Fruit fly (Drosophila melanogaster) whole organism, embryonic: ENCODE measurements around the gene CG12118.

Source experiments
- Awh ChIP-seq: fragments of 200-800 bp; sonication (Bioruptor generic); IDR thresholded peaks from 2 replicates; pipeline ENCODE4, ENCODE4 v1.3.6; 2022; ENCODE audit warnings: missing biosample characterization, missing genetic modification characterization
- B-H2 ChIP-seq: fragments of 200-800 bp; sonication (Bioruptor generic); optimal IDR thresholded peaks from 2 replicates; lab custom pipeline; 2018; ENCODE audit warnings: missing biosample characterization, mild to moderate bottlenecking, missing genetic modification characterization
- C15 ChIP-seq: fragments of 200-800 bp; sonication (Bioruptor generic); IDR thresholded peaks from 3 replicates; pipeline ENCODE4 v1.3.6; 2022; ENCODE audit warnings: missing biosample characterization, missing genetic modification characterization
- CG11247 ChIP-seq: fragments of 200-800 bp; sonication (Bioruptor generic); IDR thresholded peaks from 2 replicates; pipeline ENCODE4 v1.3.6; 2022; ENCODE audit warnings: missing biosample characterization, missing genetic modification characterization
- CG12155 ChIP-seq: fragments of 200-800 bp; sonication (Bioruptor generic); optimal IDR thresholded peaks from 3 replicates; lab custom pipeline; 2016; ENCODE audit warnings: missing biosample characterization, missing genetic modification characterization
- CG12299 ChIP-seq: fragments of 200-800 bp; sonication (Bioruptor generic); optimal IDR thresholded peaks from 2 replicates; lab custom pipeline; 2018; ENCODE audit warnings: missing biosample characterization, mild to moderate bottlenecking, missing genetic modification characterization
- CG1233 ChIP-seq: fragments of 200-800 bp; sonication (Bioruptor generic); optimal IDR thresholded peaks from 4 replicates; lab custom pipeline; 2018; ENCODE audit warnings: missing biosample characterization, mild to moderate bottlenecking, missing genetic modification characterization
- CG14050 ChIP-seq: fragments of 200-800 bp; sonication (Bioruptor generic); IDR thresholded peaks from 3 replicates; pipeline ENCODE4 v1.3.6; 2022; ENCODE audit warnings: missing biosample characterization, missing genetic modification characterization
- CG16863 ChIP-seq: fragments of 200-800 bp; sonication (Bioruptor generic); optimal IDR thresholded peaks from 3 replicates; lab custom pipeline; 2016; ENCODE audit warnings: missing biosample characterization, missing genetic modification characterization
- CG17361 ChIP-seq: fragments of 200-800 bp; sonication (Bioruptor generic); IDR thresholded peaks from 3 replicates; pipeline ENCODE4 v1.3.6; 2022; ENCODE audit warnings: missing biosample characterization, missing genetic modification characterization
- CG1792 ChIP-seq: fragments of 200-800 bp; sonication (Bioruptor generic); optimal IDR thresholded peaks from 2 replicates; lab custom pipeline; 2016; ENCODE audit warnings: missing biosample characterization, missing genetic modification characterization
- CG18599 ChIP-seq: fragments of 200-800 bp; sonication (Bioruptor generic); optimal IDR thresholded peaks from 3 replicates; lab custom pipeline; 2017; ENCODE audit warnings: missing biosample characterization, missing genetic modification characterization, mild to moderate bottlenecking, moderate library complexity, missing genetic modification reagents
- CG18764 ChIP-seq: fragments of 200-800 bp; sonication (Bioruptor generic); optimal IDR thresholded peaks from 3 replicates; lab custom pipeline; 2016; ENCODE audit warnings: missing biosample characterization, missing genetic modification characterization
- CG6254 ChIP-seq: fragments of 200-800 bp; sonication (Bioruptor generic); optimal IDR thresholded peaks from 3 replicates; lab custom pipeline; 2017; ENCODE audit warnings: mild to moderate bottlenecking, missing biosample characterization, missing genetic modification reagents, missing genetic modification characterization
- CG9727 ChIP-seq: fragments of 200-800 bp; sonication (Bioruptor generic); optimal IDR thresholded peaks from 3 replicates; lab custom pipeline; 2017; ENCODE audit warnings: missing biosample characterization, mild to moderate bottlenecking, missing genetic modification characterization
- CG9817 ChIP-seq: fragments of 200-800 bp; sonication (Bioruptor generic); optimal IDR thresholded peaks from 2 replicates; lab custom pipeline; 2018; ENCODE audit warnings: missing biosample characterization, mild to moderate bottlenecking, missing genetic modification characterization, moderate library complexity
- CG9876 ChIP-seq: fragments of 200-800 bp; sonication (Bioruptor generic); optimal IDR thresholded peaks from 2 replicates; lab custom pipeline; 2016; ENCODE audit warnings: missing biosample characterization, missing genetic modification characterization
- Chrac-16 ChIP-seq: fragments of 200-800 bp; sonication (Bioruptor generic); optimal IDR thresholded peaks from 3 replicates; lab custom pipeline; 2016; ENCODE audit warnings: missing biosample characterization, missing genetic modification characterization
- CkIIα-i1 ChIP-seq: fragments of 200-800 bp; sonication (Bioruptor generic); IDR thresholded peaks from 2 replicates; pipeline ENCODE4 v1.3.6; 2022; ENCODE audit warnings: missing biosample characterization, missing genetic modification characterization
- Dref ChIP-seq: fragments of 200-800 bp; sonication (Bioruptor generic); IDR thresholded peaks from 2 replicates; pipeline ENCODE4 v1.3.6; 2022; ENCODE audit warnings: missing biosample characterization, missing genetic modification characterization
- Drgx ChIP-seq: fragments of 200-800 bp; sonication (Bioruptor generic); IDR thresholded peaks from 2 replicates; pipeline ENCODE4 v1.3.6; 2022; ENCODE audit warnings: missing biosample characterization, missing genetic modification characterization
- Hr51 ChIP-seq, 2 experiments: fragments of 200-800 bp; sonication (Bioruptor generic); optimal IDR thresholded peaks; 2 replicates in 1 of 2; 3 replicates in 1 of 2; lab custom pipeline; 2016 to 2018; ENCODE audit warnings: missing biosample characterization in 2 of 2, missing genetic modification characterization in 2 of 2, mild to moderate bottlenecking in 1 of 2, moderate library complexity in 1 of 2
- Hr78 ChIP-seq, 2 experiments: fragments of 200-800 bp in 1 of 2; fragments of >200 bp in 1 of 2; sonication (Bioruptor generic) in 1 of 2; optimal IDR thresholded peaks; 2 replicates each; lab custom pipeline; 2017 to 2019; ENCODE audit warnings: missing biosample characterization in 2 of 2, missing genetic modification characterization in 2 of 2, mild to moderate bottlenecking in 1 of 2, moderate library complexity in 1 of 2
- Lhr ChIP-seq: fragments of 200-800 bp; sonication (Bioruptor generic); optimal IDR thresholded peaks from 3 replicates; lab custom pipeline; 2017; ENCODE audit warnings: mild to moderate bottlenecking, missing biosample characterization, missing genetic modification reagents, missing genetic modification characterization
- MTF-1 ChIP-seq: fragments of 200-800 bp; sonication (Bioruptor generic); optimal IDR thresholded peaks from 2 replicates; lab custom pipeline; 2018; ENCODE audit warnings: missing biosample characterization, mild to moderate bottlenecking, missing genetic modification characterization, borderline replicate concordance
- Mrtf ChIP-seq: fragments of 200-800 bp; sonication (Bioruptor generic); IDR thresholded peaks from 3 replicates; pipeline ENCODE4 v1.3.6; 2022; ENCODE audit warnings: missing biosample characterization, missing genetic modification characterization
- Poxn ChIP-seq: fragments of 200-800 bp; sonication (Bioruptor generic); IDR thresholded peaks from 2 replicates; pipeline ENCODE4 v1.3.6; 2022; ENCODE audit warnings: missing biosample characterization, missing genetic modification characterization
- Sox100B ChIP-seq: fragments of 200-800 bp; sonication (Bioruptor generic); optimal IDR thresholded peaks from 3 replicates; lab custom pipeline; 2018; ENCODE audit warnings: missing biosample characterization, mild to moderate bottlenecking, missing genetic modification characterization
- Taf1 ChIP-seq: fragments of 200-800 bp; sonication (Bioruptor generic); IDR thresholded peaks from 2 replicates; pipeline ENCODE4 v1.3.6; 2022; ENCODE audit warnings: missing biosample characterization, missing genetic modification characterization
- aop ChIP-seq: fragments of 200-800 bp; sonication (Bioruptor generic); IDR thresholded peaks from 2 replicates; pipeline ENCODE4 v1.3.6; 2022; ENCODE audit warnings: missing biosample characterization, missing genetic modification characterization
- cad ChIP-seq: fragments of >200 bp; optimal IDR thresholded peaks from 2 replicates; lab custom pipeline; 2017; ENCODE audit warnings: missing biosample characterization, missing genetic modification characterization
- cwo ChIP-seq: fragments of 200-800 bp; sonication (Bioruptor generic); optimal IDR thresholded peaks from 3 replicates; lab custom pipeline; 2017; ENCODE audit warnings: missing biosample characterization, missing genetic modification characterization, mild to moderate bottlenecking, moderate library complexity, missing genetic modification reagents
- dpn ChIP-seq, 2 experiments: fragments of 200-800 bp; sonication (Bioruptor generic); optimal IDR thresholded peaks; 3 replicates each; lab custom pipeline; 2016; ENCODE audit warnings: missing biosample characterization in 2 of 2, missing genetic modification characterization in 2 of 2
- gce ChIP-seq: fragments of 200-800 bp; sonication (Bioruptor generic); IDR thresholded peaks from 3 replicates; pipeline ENCODE4 v1.3.6; 2022; ENCODE audit warnings: missing biosample characterization, missing genetic modification characterization
- gcm ChIP-seq: fragments of 200-800 bp; sonication (Bioruptor generic); optimal IDR thresholded peaks from 2 replicates; lab custom pipeline; 2019; ENCODE audit warnings: missing biosample characterization, mild to moderate bottlenecking, missing genetic modification characterization, moderate library complexity
- gem ChIP-seq: fragments of 200-800 bp; sonication (Bioruptor generic); optimal IDR thresholded peaks from 2 replicates; lab custom pipeline; 2019; ENCODE audit warnings: missing biosample characterization, mild to moderate bottlenecking, missing genetic modification characterization, moderate library complexity
- grau ChIP-seq: fragments of 200-800 bp; optimal IDR thresholded peaks from 3 replicates; lab custom pipeline; 2019; ENCODE audit warnings: missing biosample characterization, mild to moderate bottlenecking, missing genetic modification characterization, moderate library complexity
- hkb ChIP-seq, 2 experiments: fragments of 200-800 bp in 1 of 2; fragments of >200 bp in 1 of 2; sonication (Bioruptor generic) in 1 of 2; IDR thresholded peaks in 1 of 2; optimal IDR thresholded peaks in 1 of 2; 2 replicates each; pipeline versions ENCODE4 v1.3.6 to Lab custom; 2017 to 2022; ENCODE audit warnings: missing biosample characterization in 1 of 2, missing genetic modification characterization in 1 of 2
- hth ChIP-seq: fragments of >200 bp; optimal IDR thresholded peaks from 2 replicates; lab custom pipeline; 2017; ENCODE audit warnings: inconsistent platforms
- lola ChIP-seq, 3 experiments: fragments of >200 bp in 2 of 3; fragments of 200-800 bp in 1 of 3; sonication (Bioruptor generic) in 1 of 3; optimal IDR thresholded peaks; 2 replicates each; lab custom pipeline; 2017 to 2019; ENCODE audit warnings: missing biosample characterization in 3 of 3, missing genetic modification characterization in 3 of 3, mild to moderate bottlenecking in 1 of 3, moderate library complexity in 1 of 3
- luna ChIP-seq: fragments of 200-800 bp; sonication (Bioruptor generic); optimal IDR thresholded peaks from 2 replicates; lab custom pipeline; 2016; ENCODE audit warnings: missing biosample characterization, missing genetic modification characterization
- nmo ChIP-seq: fragments of 200-800 bp; sonication (Bioruptor generic); optimal IDR thresholded peaks from 2 replicates; lab custom pipeline; 2018; ENCODE audit warnings: missing biosample characterization, mild to moderate bottlenecking, missing genetic modification characterization, moderate library complexity
- pb ChIP-seq: fragments of 200-800 bp; sonication (Bioruptor generic); optimal IDR thresholded peaks from 3 replicates; lab custom pipeline; 2016; ENCODE audit warnings: missing biosample characterization, missing genetic modification characterization
- repo ChIP-seq: fragments of 200-800 bp; sonication (Bioruptor generic); optimal IDR thresholded peaks from 2 replicates; lab custom pipeline; 2016; ENCODE audit warnings: missing biosample characterization, missing genetic modification characterization
- scrt ChIP-seq: fragments of 200-800 bp; sonication (Bioruptor generic); optimal IDR thresholded peaks from 2 replicates; lab custom pipeline; 2018; ENCODE audit warnings: missing biosample characterization, mild to moderate bottlenecking, missing genetic modification characterization, moderate library complexity
- sens ChIP-seq: fragments of 200-800 bp; sonication (Bioruptor generic); peaks from one replicate; lab custom pipeline; 2016; ENCODE audit warnings: missing biosample characterization, missing genetic modification characterization
- sima ChIP-seq: fragments of 200-800 bp; sonication (Bioruptor generic); optimal IDR thresholded peaks from 2 replicates; lab custom pipeline; 2016; ENCODE audit warnings: missing biosample characterization, missing genetic modification characterization
- tin ChIP-seq: fragments of 200-800 bp; sonication (Bioruptor generic); optimal IDR thresholded peaks from 3 replicates; lab custom pipeline; 2016; ENCODE audit warnings: missing biosample characterization, missing genetic modification characterization
- trh ChIP-seq: fragments of 200-800 bp; sonication (Bioruptor generic); optimal IDR thresholded peaks from 2 replicates; lab custom pipeline; 2016; ENCODE audit warnings: missing biosample characterization, missing genetic modification characterization
- usp ChIP-seq: fragments of >200 bp; optimal IDR thresholded peaks from 2 replicates; lab custom pipeline; 2017; ENCODE audit warnings: missing biosample characterization, missing genetic modification characterization
- zen ChIP-seq: fragments of 200-800 bp; sonication (Bioruptor generic); optimal IDR thresholded peaks from 3 replicates; lab custom pipeline; 2018; ENCODE audit warnings: missing biosample characterization, mild to moderate bottlenecking, missing genetic modification characterization, moderate library complexity

CG12118 gene

dm6 chrX:9155134-9155533, 41.1 kb downstream of the CG12118 start (continued):
- TF ChIP-seq sima (GFP tag; lab: Kevin White, UChicago) (no peak), hth (lab: Kevin White, UChicago) (no peak), hkb (optimal IDR thresholded peaks at IDR 0.05; lab: Kevin White, UChicago) (no peak), hkb (GFP tag; IDR thresholded peaks at IDR 0.05; lab: Robert Waterston, UW) (peak; percentile 61), CG14050 (GFP tag; lab: Robert Waterston, UW) (no peak; the same call in 2 of the 3 replicates), scrt (peak; percentile 39), dpn (GFP tag; optimal IDR thresholded peaks at IDR 0.05; lab: Kevin White, UChicago) (peak in 1 of 2 experiments; percentile 45), CG11247 (GFP tag; lab: Robert Waterston, UW) (no peak), tin (GFP tag; lab: Kevin White, UChicago) (peak; percentile 69), gce (GFP tag; lab: Robert Waterston, UW) (no peak), Dref (no peak), gcm (GFP tag; lab: Kevin White, UChicago) (no peak), usp (GFP tag; lab: Kevin White, UChicago) (no peak), Mrtf (GFP tag; lab: Robert Waterston, UW) (no peak), CG12299 (tag; lab: Kevin White, UChicago) (peak; percentile 19), CkIIα-i1 (no peak), Sox100B (GFP tag; lab: Kevin White, UChicago) (peak; percentile 71), Hr51 (GFP tag; optimal IDR thresholded peaks at IDR 0.05; lab: Kevin White, UChicago) (peak in 1 of 2 experiments; percentile 66), Poxn (GFP tag; lab: Robert Waterston, UW) (no peak), CG9876 (GFP tag; lab: Kevin White, UChicago) (no peak), Hr78 (GFP tag; optimal IDR thresholded peaks at IDR 0.05; lab: Kevin White, UChicago) (peak in 1 of 2 experiments; percentile 3), pb (GFP tag; lab: Kevin White, UChicago) (no peak), sens (GFP tag; lab: Kevin White, UChicago) (peak; percentile 95), Taf1 (GFP tag; lab: Robert Waterston, UW) (no peak), CG18599 (GFP tag; lab: Kevin White, UChicago) (peak; percentile 77), Awh (GFP tag; lab: Robert Waterston, UW) (peak; percentile 17; the same call in 1 of the 2 replicates), CG12155 (GFP tag; lab: Kevin White, UChicago) (peak; percentile 52), Drgx (GFP tag; lab: Robert Waterston, UW) (peak; percentile 50), CG1792 (peak; percentile 23), repo (GFP tag; lab: Kevin White, UChicago) (no peak), nmo (GFP tag; lab: Kevin White, UChicago) (peak; percentile 69), CG9727 (GFP tag; lab: Kevin White, UChicago) (peak; percentile 74), C15 (GFP tag; lab: Robert Waterston, UW) (no peak), B-H2 (GFP tag; lab: Kevin White, UChicago) (peak; percentile 7), CG17361 (GFP tag; lab: Robert Waterston, UW) (peak; percentile 64; the same call in 2 of the 3 replicates), grau (tag; lab: Kevin White, UChicago) (peak; percentile 61), cad (GFP tag; lab: Kevin White, UChicago) (no peak), CG9817 (tag; lab: Kevin White, UChicago) (peak; percentile 55), CG1233 (GFP tag; lab: Kevin White, UChicago) (peak; percentile 40), trh (GFP tag; lab: Kevin White, UChicago) (peak; percentile 14), lola (GFP tag; optimal IDR thresholded peaks at IDR 0.05; lab: Kevin White, UChicago) (peak in 1 of 3 experiments; percentile 62), aop (GFP tag; lab: Robert Waterston, UW) (no peak), cwo (GFP tag; lab: Kevin White, UChicago) (peak; percentile 50), CG18764 (GFP tag; lab: Kevin White, UChicago) (peak; percentile 44), gem (tag; lab: Kevin White, UChicago) (peak; percentile 78), Chrac-16 (GFP tag; lab: Kevin White, UChicago) (peak; percentile 29), CG16863 (GFP tag; lab: Kevin White, UChicago) (peak; percentile 36), Lhr (no peak), MTF-1 (GFP tag; lab: Kevin White, UChicago) (peak; percentile 8), zen (tag; lab: Kevin White, UChicago) (peak; percentile 42), luna (GFP tag; lab: Kevin White, UChicago) (no peak), CG6254 (GFP tag; lab: Kevin White, UChicago) (peak; percentile 55)
